Fruit fly (Drosophila melanogaster) whole organism, embryonic: ENCODE data around the gene nudC.

ENCODE experiments used
- Ada2b ChIP-seq: fragments of 200-800 bp; sonication (Bioruptor generic); IDR thresholded peaks from 2 replicates; pipeline ENCODE4 v1.3.6; 2022; ENCODE audit warnings: missing biosample characterization, missing genetic modification characterization
- Atf6 ChIP-seq: fragments of 200-800 bp; sonication (Bioruptor generic); IDR thresholded peaks from 2 replicates; pipeline ENCODE4 v1.3.6; 2022; ENCODE audit warnings: missing biosample characterization, missing genetic modification characterization
- BtbVII ChIP-seq: fragments of 200-800 bp; sonication (Bioruptor generic); optimal IDR thresholded peaks from 3 replicates; lab custom pipeline; 2017; ENCODE audit warnings: missing biosample characterization, mild to moderate bottlenecking, missing genetic modification characterization
- C15 ChIP-seq: fragments of 200-800 bp; sonication (Bioruptor generic); IDR thresholded peaks from 3 replicates; pipeline ENCODE4 v1.3.6; 2022; ENCODE audit warnings: missing biosample characterization, missing genetic modification characterization
- CG10431 ChIP-seq: fragments of 200-800 bp; sonication (Bioruptor generic); optimal IDR thresholded peaks from 3 replicates; lab custom pipeline; 2018; ENCODE audit warnings: missing biosample characterization, mild to moderate bottlenecking, missing genetic modification characterization
- CG10543 ChIP-seq: fragments of 200-800 bp; sonication (Bioruptor generic); optimal IDR thresholded peaks from 3 replicates; lab custom pipeline; 2017; ENCODE audit warnings: missing biosample characterization, mild to moderate bottlenecking, missing genetic modification characterization, moderate library complexity
- CG12769 ChIP-seq: fragments of 200-800 bp; sonication (Bioruptor generic); optimal IDR thresholded peaks from 2 replicates; lab custom pipeline; 2019; ENCODE audit warnings: missing biosample characterization, mild to moderate bottlenecking, missing genetic modification characterization, moderate library complexity
- CG15696 ChIP-seq: fragments of 200-800 bp; sonication (Bioruptor generic); optimal IDR thresholded peaks from 2 replicates; lab custom pipeline; 2019; ENCODE audit warnings: missing biosample characterization, mild to moderate bottlenecking, missing genetic modification characterization, moderate library complexity
- CG1647 ChIP-seq: fragments of 200-800 bp; sonication (Bioruptor generic); optimal IDR thresholded peaks from 3 replicates; lab custom pipeline; 2016; ENCODE audit warnings: missing biosample characterization, missing genetic modification characterization
- CG18619 ChIP-seq: fragments of 200-800 bp; sonication (Bioruptor generic); optimal IDR thresholded peaks from 3 replicates; lab custom pipeline; 2017; ENCODE audit warnings: missing biosample characterization, mild to moderate bottlenecking, missing genetic modification characterization
- CG30020 ChIP-seq: fragments of 200-800 bp; optimal IDR thresholded peaks from 2 replicates; lab custom pipeline; 2019; ENCODE audit warnings: missing biosample characterization, mild to moderate bottlenecking, missing genetic modification characterization, moderate library complexity
- CG3726 ChIP-seq: fragments of 200-800 bp; sonication (Bioruptor generic); IDR thresholded peaks from 3 replicates; pipeline ENCODE4, ENCODE4 v1.3.6; 2022; ENCODE audit warnings: missing biosample characterization, missing genetic modification characterization
- CG4707 ChIP-seq: fragments of 200-800 bp; sonication (Bioruptor generic); optimal IDR thresholded peaks from 2 replicates; lab custom pipeline; 2018; ENCODE audit warnings: missing biosample characterization, mild to moderate bottlenecking, missing genetic modification characterization, moderate library complexity
- CG5180 ChIP-seq: fragments of 200-800 bp; sonication (Bioruptor generic); optimal IDR thresholded peaks from 3 replicates; lab custom pipeline; 2017; ENCODE audit warnings: missing biosample characterization, missing genetic modification characterization, mild to moderate bottlenecking, moderate library complexity, missing genetic modification reagents
- CG6791 ChIP-seq: fragments of 200-800 bp; sonication (Bioruptor generic); IDR thresholded peaks from 3 replicates; pipeline ENCODE4 v1.3.6; 2022; ENCODE audit warnings: missing biosample characterization, missing genetic modification characterization; ENCODE audit not compliant: partially characterized antibody
- CrebB ChIP-seq: fragments of 200-800 bp; sonication (Bioruptor generic); optimal IDR thresholded peaks from 3 replicates; lab custom pipeline; 2018; ENCODE audit warnings: missing biosample characterization, mild to moderate bottlenecking, missing genetic modification characterization
- D ChIP-seq, 2 experiments: fragments of 200-800 bp in 1 of 2; fragments of >200 bp in 1 of 2; sonication (Bioruptor generic) in 1 of 2; optimal IDR thresholded peaks; 2 replicates in 1 of 2; 3 replicates in 1 of 2; lab custom pipeline; 2017; ENCODE audit warnings: mild to moderate bottlenecking in 1 of 2, missing biosample characterization in 1 of 2, missing genetic modification characterization in 1 of 2, missing genetic modification reagents in 1 of 2
- D19A ChIP-seq: fragments of 200-800 bp; optimal IDR thresholded peaks from 3 replicates; lab custom pipeline; 2019; ENCODE audit warnings: missing biosample characterization, mild to moderate bottlenecking, missing genetic modification characterization, moderate library complexity
- Hr3 ChIP-seq: fragments of 200-800 bp; sonication (Bioruptor generic); optimal IDR thresholded peaks from 3 replicates; lab custom pipeline; 2016; ENCODE audit warnings: missing biosample characterization, missing genetic modification characterization
- Med ChIP-seq: fragments of 200-800 bp; sonication (Bioruptor generic); peaks from one replicate; lab custom pipeline; 2016; ENCODE audit warnings: missing biosample characterization, missing genetic modification characterization, mild to moderate bottlenecking, inconsistent platforms, moderate library complexity
- Meics ChIP-seq: fragments of 200-800 bp; sonication (Bioruptor generic); optimal IDR thresholded peaks from 2 replicates; lab custom pipeline; 2017; ENCODE audit warnings: missing biosample characterization, mild to moderate bottlenecking, missing genetic modification characterization
- Opbp ChIP-seq: fragments of 200-800 bp; sonication (Bioruptor generic); IDR thresholded peaks from 3 replicates; pipeline ENCODE4 v1.3.6; 2022; ENCODE audit warnings: missing biosample characterization, missing genetic modification characterization; ENCODE audit not compliant: partially characterized antibody
- Pdp1 ChIP-seq, 2 experiments: fragments of 200-800 bp; sonication (Bioruptor generic); optimal IDR thresholded peaks; 3 replicates each; lab custom pipeline; 2016; ENCODE audit warnings: missing biosample characterization in 2 of 2, missing genetic modification characterization in 2 of 2, mild to moderate bottlenecking in 1 of 2, moderate library complexity in 1 of 2
- Rfx ChIP-seq: fragments of 200-800 bp; sonication (Bioruptor generic); IDR thresholded peaks from 2 replicates; pipeline ENCODE4 v1.3.6; 2022; ENCODE audit warnings: missing biosample characterization, missing genetic modification characterization
- Scr ChIP-seq: fragments of 200-800 bp; sonication (Bioruptor generic); IDR thresholded peaks from 2 replicates; pipeline ENCODE4 v1.3.6; 2022; ENCODE audit warnings: missing biosample characterization, missing genetic modification characterization; ENCODE audit not compliant: partially characterized antibody
- Spps ChIP-seq: fragments of 200-800 bp; sonication (Bioruptor generic); optimal IDR thresholded peaks from 2 replicates; lab custom pipeline; 2018; ENCODE audit warnings: missing biosample characterization, mild to moderate bottlenecking, missing genetic modification characterization
- abd-A ChIP-seq: fragments of 200-800 bp; sonication (Bioruptor generic); optimal IDR thresholded peaks from 3 replicates; lab custom pipeline; 2019; ENCODE audit warnings: missing biosample characterization, mild to moderate bottlenecking, missing genetic modification characterization, moderate library complexity
- ato ChIP-seq: fragments of 200-800 bp; sonication (Bioruptor generic); IDR thresholded peaks from 2 replicates; pipeline ENCODE4 v1.3.6; 2022; ENCODE audit warnings: missing biosample characterization, missing genetic modification characterization; ENCODE audit not compliant: partially characterized antibody
- bcd ChIP-seq: fragments of 200-800 bp; sonication (Bioruptor generic); optimal IDR thresholded peaks from 2 replicates; lab custom pipeline; 2017; ENCODE audit warnings: missing biosample characterization, mild to moderate bottlenecking, missing genetic modification characterization
- crol ChIP-seq: fragments of 200-800 bp; sonication (Bioruptor generic); IDR thresholded peaks from 2 replicates; pipeline ENCODE4 v1.3.6; 2022; ENCODE audit warnings: missing biosample characterization, missing genetic modification characterization
- dati ChIP-seq: fragments of 200-800 bp; sonication (Bioruptor generic); IDR thresholded peaks from 2 replicates; pipeline ENCODE4 v1.3.6; 2022; ENCODE audit warnings: missing biosample characterization, missing genetic modification characterization
- ems ChIP-seq: fragments of 200-800 bp; sonication (Bioruptor generic); optimal IDR thresholded peaks from 3 replicates; lab custom pipeline; 2016; ENCODE audit warnings: missing biosample characterization, missing genetic modification characterization
- eve ChIP-seq, 2 experiments: fragments of >200 bp; optimal IDR thresholded peaks; 2 replicates each; lab custom pipeline; 2017; ENCODE audit warnings: missing biosample characterization in 2 of 2, missing genetic modification characterization in 2 of 2
- grau ChIP-seq: fragments of 200-800 bp; optimal IDR thresholded peaks from 3 replicates; lab custom pipeline; 2019; ENCODE audit warnings: missing biosample characterization, mild to moderate bottlenecking, missing genetic modification characterization, moderate library complexity
- inv ChIP-seq: fragments of 200-800 bp; sonication (Bioruptor generic); IDR thresholded peaks from 2 replicates; pipeline ENCODE4 v1.3.6; 2022; ENCODE audit warnings: missing biosample characterization, missing genetic modification characterization; ENCODE audit not compliant: partially characterized antibody
- lmd ChIP-seq: fragments of 200-800 bp; sonication (Bioruptor generic); IDR thresholded peaks from 2 replicates; pipeline ENCODE4 v1.3.6; 2022; ENCODE audit warnings: missing biosample characterization, missing genetic modification characterization
- mam ChIP-seq: fragments of 200-800 bp; sonication (Bioruptor generic); optimal IDR thresholded peaks from 3 replicates; lab custom pipeline; 2016; ENCODE audit warnings: missing biosample characterization, missing genetic modification characterization
- mirr ChIP-seq: fragments of 200-800 bp; sonication (Bioruptor generic); optimal IDR thresholded peaks from 3 replicates; lab custom pipeline; 2018; ENCODE audit warnings: missing biosample characterization, mild to moderate bottlenecking, missing genetic modification characterization
- otp ChIP-seq: fragments of 200-800 bp; sonication (Bioruptor generic); IDR thresholded peaks from 3 replicates; pipeline ENCODE4, ENCODE4 v1.3.6; 2022; ENCODE audit warnings: missing biosample characterization, missing genetic modification characterization
- prd ChIP-seq, 3 experiments: fragments of >200 bp in 2 of 3; fragments of 200-800 bp in 1 of 3; sonication (Bioruptor generic) in 1 of 3; optimal IDR thresholded peaks in 2 of 3; IDR thresholded peaks in 1 of 3; 2 replicates in 2 of 3; 3 replicates in 1 of 3; pipeline versions ENCODE4 v1.3.6 to Lab custom; 2017 to 2022; ENCODE audit warnings: missing biosample characterization in 1 of 3, missing genetic modification characterization in 1 of 3
- repo ChIP-seq: fragments of 200-800 bp; sonication (Bioruptor generic); optimal IDR thresholded peaks from 2 replicates; lab custom pipeline; 2016; ENCODE audit warnings: missing biosample characterization, missing genetic modification characterization
- scrt ChIP-seq: fragments of 200-800 bp; sonication (Bioruptor generic); optimal IDR thresholded peaks from 2 replicates; lab custom pipeline; 2018; ENCODE audit warnings: missing biosample characterization, mild to moderate bottlenecking, missing genetic modification characterization, moderate library complexity
- sens-2 ChIP-seq: fragments of 200-800 bp; sonication (Bioruptor generic); IDR thresholded peaks from 2 replicates; pipeline ENCODE4 v1.3.6; 2022; ENCODE audit warnings: missing biosample characterization, missing genetic modification characterization
- sna ChIP-seq: fragments of 200-800 bp; sonication (Bioruptor generic); IDR thresholded peaks from 2 replicates; pipeline ENCODE4 v1.3.6; 2022; ENCODE audit warnings: missing biosample characterization, missing genetic modification characterization; ENCODE audit not compliant: partially characterized antibody
- tgo ChIP-seq: fragments of 200-800 bp; sonication (Bioruptor generic); IDR thresholded peaks from 3 replicates; pipeline ENCODE4 v1.3.6; 2022; ENCODE audit warnings: missing biosample characterization, missing genetic modification characterization

Gene nudC

DNA sequence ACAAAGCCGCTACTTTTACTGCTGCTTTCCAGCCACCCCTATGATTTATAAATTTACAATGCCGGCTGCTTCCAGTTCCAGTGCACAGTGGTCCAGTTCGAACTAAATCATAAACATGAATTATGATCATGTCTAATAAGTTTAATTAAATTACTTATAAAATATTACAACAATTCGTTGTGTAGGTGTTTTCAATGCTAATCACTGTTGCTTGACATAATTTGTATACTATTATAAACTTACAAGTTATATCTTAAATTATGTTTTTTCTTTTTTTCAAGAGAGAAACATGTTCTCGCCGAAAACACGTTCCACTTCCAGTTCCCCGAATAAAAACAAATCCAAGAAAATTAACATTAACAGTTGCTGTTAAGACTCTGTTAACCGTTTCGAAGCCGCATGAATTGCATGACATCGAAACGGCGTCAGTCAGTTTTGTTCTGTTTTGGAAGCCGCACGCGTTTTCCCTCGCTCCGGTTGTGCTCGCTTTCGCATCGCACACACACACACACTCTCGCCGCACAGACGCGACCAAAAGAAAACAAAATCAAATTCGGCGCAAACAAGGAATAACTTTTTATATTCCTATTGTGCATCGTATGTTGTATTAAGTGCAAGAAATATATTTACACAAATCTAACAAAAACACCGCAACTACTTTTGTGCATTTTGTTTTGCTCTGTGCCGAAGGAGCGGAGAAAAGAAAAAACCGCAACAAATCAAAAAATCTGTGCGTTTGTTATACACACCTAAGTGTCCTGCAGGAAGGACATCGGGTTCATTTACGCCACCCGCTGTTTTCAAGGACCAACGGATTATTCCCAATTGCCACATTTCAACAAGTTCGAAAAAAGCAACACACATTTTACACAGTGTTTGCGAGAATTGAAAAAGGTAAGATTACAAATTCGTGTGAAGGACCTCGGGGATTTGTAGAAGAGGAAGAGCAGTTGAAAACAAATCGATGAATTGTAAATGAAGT is 38.9 kb upstream of the nudC start, which contains the start of gene Nrt (continued):
- peak; percentile 20; the same call in 1 of the 2 replicates for TF ChIP-seq sna (GFP tag; lab: Robert Waterston, UW)
- peak; percentile 45 for TF ChIP-seq scrt (GFP tag; lab: Kevin White, UChicago)
- TF ChIP-seq CG18619 (GFP tag; lab: Kevin White, UChicago), result no peak
- TF ChIP-seq Meics (GFP tag; lab: Kevin White, UChicago), result peak; percentile 67
- 0 out of 2 replicates have a peak, but pooled peaks have one; percentile 20 for TF ChIP-seq sens-2 (GFP tag; lab: Robert Waterston, UW)
- peak; percentile 77 for TF ChIP-seq grau (tag; lab: Kevin White, UChicago)
- peak; percentile 47 for TF ChIP-seq CG12769 (tag; lab: Kevin White, UChicago)
- TF ChIP-seq mirr (GFP tag; lab: Kevin White, UChicago), result no peak
- no peak for TF ChIP-seq repo (GFP tag; lab: Kevin White, UChicago)
- TF ChIP-seq inv (GFP tag; lab: Robert Waterston, UW), result 0 out of 2 replicates have a peak, but pooled peaks have one; percentile 24
- no peak for TF ChIP-seq dati (GFP tag; lab: Robert Waterston, UW)
- peak; percentile 95 for TF ChIP-seq CG4707
- peak; percentile 58 for TF ChIP-seq D19A (tag; lab: Kevin White, UChicago)
- TF ChIP-seq Hr3 (GFP tag; lab: Kevin White, UChicago), result peak; percentile 45
- TF ChIP-seq D (optimal IDR thresholded peaks at IDR 0.05; lab: Kevin White, UChicago), result no peak
- TF ChIP-seq D (GFP tag; optimal IDR thresholded peaks at IDR 0.05; lab: Kevin White, UChicago), result peak; percentile 12
- peak; percentile 54 for TF ChIP-seq CG15696 (tag; lab: Kevin White, UChicago)
- TF ChIP-seq prd (optimal IDR thresholded peaks at IDR 0.05; lab: Kevin White, UChicago), result no peak
- TF ChIP-seq prd (GFP tag; IDR thresholded peaks at IDR 0.05; lab: Robert Waterston, UW), result peak; percentile 66
- peak; percentile 26 for TF ChIP-seq CG10431
- no peak for TF ChIP-seq ems (GFP tag; lab: Kevin White, UChicago)
- TF ChIP-seq crol (GFP tag; lab: Robert Waterston, UW), result no peak
- 0 out of 3 replicates have a peak, but pooled peaks have one; percentile 9 for TF ChIP-seq CG3726 (GFP tag; lab: Robert Waterston, UW)
- TF ChIP-seq eve (GFP tag; optimal IDR thresholded peaks at IDR 0.05; lab: Kevin White, UChicago), result peak in 1 of 2 experiments; percentile 89
- 0 out of 2 replicates have a peak, but pooled peaks have one; percentile 34 for TF ChIP-seq Scr
- no peak for TF ChIP-seq otp (GFP tag; lab: Robert Waterston, UW)
- TF ChIP-seq Rfx, result peak; percentile 73
- TF ChIP-seq lmd (GFP tag; lab: Robert Waterston, UW), result peak; percentile 36
- 0 out of 3 replicates have a peak, but pooled peaks have one; percentile 44 for TF ChIP-seq C15 (GFP tag; lab: Robert Waterston, UW)
- TF ChIP-seq Pdp1 (GFP tag; optimal IDR thresholded peaks at IDR 0.05; lab: Kevin White, UChicago), result peak in 1 of 2 experiments; percentile 28
- peak; percentile 43; the same call in 1 of the 2 replicates for TF ChIP-seq ato
- peak; percentile 64 for TF ChIP-seq Atf6 (GFP tag; lab: Robert Waterston, UW)
- peak; percentile 93 for TF ChIP-seq Med
- peak; percentile 60 for TF ChIP-seq CG10543 (GFP tag; lab: Kevin White, UChicago)
- peak; percentile 26; the same call in 1 of the 3 replicates for TF ChIP-seq CG6791 (GFP tag; lab: Robert Waterston, UW)
- TF ChIP-seq mam, result no peak
- TF ChIP-seq Opbp (GFP tag; lab: Robert Waterston, UW), result peak; percentile 64
- TF ChIP-seq bcd, result peak; percentile 13
- peak; percentile 39 for TF ChIP-seq CG5180
- peak; percentile 44; the same call in 1 of the 3 replicates for TF ChIP-seq tgo (GFP tag; lab: Robert Waterston, UW)
- TF ChIP-seq abd-A (tag; lab: Kevin White, UChicago), result peak; percentile 18
- peak; percentile 43 for TF ChIP-seq CrebB (tag; lab: Kevin White, UChicago)
- TF ChIP-seq Ada2b (GFP tag; lab: Robert Waterston, UW), result peak; percentile 56; the same call in 1 of the 2 replicates
- TF ChIP-seq BtbVII (GFP tag; lab: Kevin White, UChicago), result peak; percentile 63
- TF ChIP-seq Spps (tag; lab: Kevin White, UChicago), result peak; percentile 59
- peak; percentile 49 for TF ChIP-seq CG30020 (tag; lab: Kevin White, UChicago)
- TF ChIP-seq CG1647 (GFP tag; lab: Kevin White, UChicago), result no peak
